Fruit fly (Drosophila melanogaster) whole organism, adult: Measurements from ENCODE around the gene Hcf.

Experiments used
- CG11617 ChIP-seq: fragments of 200-800 bp; sonication (Bioruptor generic); optimal IDR thresholded peaks from 2 replicates; lab custom pipeline; 2017; ENCODE audit warnings: mild to moderate bottlenecking, missing biosample characterization, missing genetic modification reagents, missing genetic modification characterization
- CG12768 ChIP-seq: fragments of 200-800 bp; sonication (Bioruptor generic); optimal IDR thresholded peaks from 2 replicates; lab custom pipeline; 2017; ENCODE audit warnings: missing biosample characterization, missing genetic modification characterization, mild to moderate bottlenecking, moderate library complexity, missing genetic modification reagents
- CG14711 ChIP-seq: fragments of 200-800 bp; sonication (Bioruptor generic); optimal IDR thresholded peaks from 2 replicates; lab custom pipeline; 2018; ENCODE audit warnings: missing biosample characterization, mild to moderate bottlenecking, missing genetic modification characterization, moderate library complexity
- CG1620 ChIP-seq: fragments of 200-800 bp; sonication (Bioruptor generic); optimal IDR thresholded peaks from 2 replicates; lab custom pipeline; 2016; ENCODE audit warnings: missing biosample characterization, missing genetic modification characterization
- CG33017 ChIP-seq: fragments of 200-800 bp; sonication (Bioruptor generic); optimal IDR thresholded peaks from 2 replicates; lab custom pipeline; 2018; ENCODE audit warnings: missing biosample characterization, mild to moderate bottlenecking, missing genetic modification characterization, moderate library complexity
- CG5204 ChIP-seq: fragments of 200-800 bp; sonication (Bioruptor generic); optimal IDR thresholded peaks from 2 replicates; lab custom pipeline; 2016; ENCODE audit warnings: missing biosample characterization, missing genetic modification characterization
- CG7045 ChIP-seq: fragments of 200-800 bp; sonication (Bioruptor generic); optimal IDR thresholded peaks from 2 replicates; lab custom pipeline; 2017; ENCODE audit warnings: missing biosample characterization, mild to moderate bottlenecking, missing genetic modification characterization
- CG7101 ChIP-seq: fragments of 200-800 bp; sonication (Bioruptor generic); optimal IDR thresholded peaks from 2 replicates; lab custom pipeline; 2018; ENCODE audit warnings: missing biosample characterization, mild to moderate bottlenecking, missing genetic modification characterization, moderate library complexity
- Clk ChIP-seq: fragments of 200-800 bp; sonication (Bioruptor generic); optimal IDR thresholded peaks from 2 replicates; lab custom pipeline; 2017; ENCODE audit warnings: missing biosample characterization, missing genetic modification characterization
- Crg-1 ChIP-seq: fragments of 200-800 bp; sonication (Bioruptor generic); optimal IDR thresholded peaks from 2 replicates; lab custom pipeline; 2016; ENCODE audit warnings: missing biosample characterization, missing genetic modification characterization
- Hr96 ChIP-seq: fragments of 200-800 bp; sonication (Bioruptor generic); optimal IDR thresholded peaks from 2 replicates; lab custom pipeline; 2016; ENCODE audit warnings: missing biosample characterization, missing genetic modification characterization
- Mnt ChIP-seq: fragments of 200-800 bp; sonication (Bioruptor generic); optimal IDR thresholded peaks from 2 replicates; lab custom pipeline; 2016; ENCODE audit warnings: missing biosample characterization, mild to moderate bottlenecking, missing genetic modification characterization
- bab1 ChIP-seq: fragments of 200-800 bp; sonication (Bioruptor generic); optimal IDR thresholded peaks from 3 replicates; lab custom pipeline; 2019; ENCODE audit warnings: missing biosample characterization, mild to moderate bottlenecking, missing genetic modification characterization, moderate library complexity
- cic ChIP-seq: fragments of 200-800 bp; sonication (Bioruptor generic); optimal IDR thresholded peaks from 2 replicates; lab custom pipeline; 2017; ENCODE audit warnings: missing biosample characterization, mild to moderate bottlenecking, missing genetic modification characterization, moderate library complexity
- cnc ChIP-seq, 2 experiments: fragments of >200 bp; optimal IDR thresholded peaks; 2 replicates each; lab custom pipeline; 2017
- kay ChIP-seq: fragments of 200-800 bp; sonication (Bioruptor generic); peaks from one replicate; lab custom pipeline; 2016; ENCODE audit warnings: missing biosample characterization, missing genetic modification characterization, borderline replicate concordance
- ovo ChIP-seq: fragments of 200-800 bp; sonication (Bioruptor generic); optimal IDR thresholded peaks from 2 replicates; lab custom pipeline; 2016; ENCODE audit warnings: missing biosample characterization, missing genetic modification characterization
- pad ChIP-seq: fragments of 200-800 bp; sonication (Bioruptor generic); optimal IDR thresholded peaks from 3 replicates; lab custom pipeline; 2017; ENCODE audit warnings: missing biosample characterization, missing genetic modification characterization, mild to moderate bottlenecking, moderate library complexity, missing genetic modification reagents
- tj ChIP-seq: fragments of 200-800 bp; sonication (Bioruptor generic); optimal IDR thresholded peaks from 3 replicates; lab custom pipeline; 2017; ENCODE audit warnings: missing biosample characterization, mild to moderate bottlenecking, missing genetic modification characterization, moderate library complexity
- toe ChIP-seq: fragments of 200-800 bp; sonication (Bioruptor generic); optimal IDR thresholded peaks from 2 replicates; lab custom pipeline; 2016; ENCODE audit warnings: missing biosample characterization, missing genetic modification characterization

Gene Hcf

dm6 chr4:359759-360290, at the start of gene Hcf:
TSS of gene Hcf (plus strand) at chr4:359938.
- TF ChIP-seq CG5204 (GFP tag; lab: Kevin White, UChicago) = peak; percentile 44
- peak; percentile 61 for TF ChIP-seq bab1 (GFP tag; lab: Kevin White, UChicago)
- TF ChIP-seq pad = peak; percentile 1
- peak; percentile 12 for TF ChIP-seq tj (GFP tag; lab: Kevin White, UChicago)
- no peak for TF ChIP-seq kay (GFP tag; lab: Kevin White, UChicago)
- TF ChIP-seq CG1620 (GFP tag; lab: Kevin White, UChicago) = no peak
- no peak for TF ChIP-seq CG11617 (GFP tag; lab: Kevin White, UChicago)
- TF ChIP-seq Clk (GFP tag; lab: Kevin White, UChicago) = no peak
- TF ChIP-seq CG7101 (tag; lab: Kevin White, UChicago) = peak; percentile 20
- TF ChIP-seq toe (GFP tag; lab: Kevin White, UChicago) = peak; percentile 17

DNA sequence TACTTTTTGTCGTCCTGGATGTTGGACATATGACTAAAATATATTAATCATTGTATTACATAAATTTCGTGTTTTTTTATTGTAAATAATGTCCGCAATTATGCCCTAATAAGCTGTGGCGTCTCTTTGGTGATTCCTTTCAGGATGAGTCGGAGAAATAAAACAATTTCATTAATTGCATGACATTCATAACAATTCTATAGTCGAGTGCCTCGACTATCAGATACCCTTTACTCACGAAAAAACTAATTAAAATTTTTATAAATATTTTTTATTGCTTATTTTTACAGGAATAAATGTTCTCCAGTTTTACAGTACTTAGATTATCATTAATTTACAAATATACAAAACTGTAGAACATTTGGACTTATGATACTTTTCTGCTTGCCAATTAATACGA, 49.1 kb upstream of the Hcf start:
- TF ChIP-seq CG14711 (tag; lab: Kevin White, UChicago) = no peak
- TF ChIP-seq tj (GFP tag; lab: Kevin White, UChicago) = no peak
- TF ChIP-seq cnc (optimal IDR thresholded peaks at IDR 0.05; lab: Kevin White, UChicago) = no peak
- TF ChIP-seq kay (GFP tag; lab: Kevin White, UChicago) = no peak

dm6 chr4:313696-314104, 46.0 kb upstream of the Hcf start, which contains the start of gene Zip102B:
TSS of gene Zip102B (minus strand) at chr4:314087.
- peak; percentile 38 for TF ChIP-seq bab1 (GFP tag; lab: Kevin White, UChicago)
- peak; percentile 9 for TF ChIP-seq CG14711 (tag; lab: Kevin White, UChicago)
- peak; percentile 9 for TF ChIP-seq CG11617 (GFP tag; lab: Kevin White, UChicago)
- TF ChIP-seq Crg-1 (GFP tag; lab: Kevin White, UChicago) = no peak
- TF ChIP-seq kay (GFP tag; lab: Kevin White, UChicago) = peak; percentile 65

dm6 chr4:314672-315266, 45.0 kb upstream of the Hcf start, which contains the start of gene Rnf11:
TSS of gene Rnf11 (plus strand) at chr4:314923.
- TF ChIP-seq Mnt (peak; percentile 11), ovo (GFP tag; lab: Kevin White, UChicago) (no peak), kay (GFP tag; lab: Kevin White, UChicago) (no peak), toe (GFP tag; lab: Kevin White, UChicago) (no peak), pad (no peak), CG1620 (GFP tag; lab: Kevin White, UChicago) (peak; percentile 39), CG7045 (peak; percentile 12), Clk (GFP tag; lab: Kevin White, UChicago) (no peak), CG5204 (GFP tag; lab: Kevin White, UChicago) (no peak)

- TF ChIP-seq kay (GFP tag; lab: Kevin White, UChicago) (peak; percentile 96), CG14711 (tag; lab: Kevin White, UChicago) (no peak)
These were observed 44.4 kb upstream of the Hcf start for dm6 chr4:315322-315721.

DNA sequence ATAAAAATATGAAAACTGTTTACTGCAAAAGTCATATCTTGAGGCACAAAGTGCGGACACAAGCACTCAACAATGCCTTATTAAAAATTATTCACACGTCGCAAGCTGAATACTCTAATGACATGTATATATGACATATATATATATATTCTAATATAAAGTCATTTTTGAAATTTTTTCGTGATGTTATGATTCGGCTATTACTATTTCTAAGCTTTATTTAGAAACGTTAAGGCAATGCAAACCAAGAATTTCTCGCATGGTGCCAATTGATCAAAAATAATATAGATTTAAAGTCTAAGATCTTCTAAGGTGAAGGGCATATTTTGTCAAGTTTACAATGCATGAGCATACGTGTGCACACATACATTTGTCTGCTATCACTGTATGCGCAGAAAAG, 40.9 kb upstream of the Hcf start:
- TF ChIP-seq CG7101 (tag; lab: Kevin White, UChicago) (no peak), tj (GFP tag; lab: Kevin White, UChicago) (no peak), Hr96 (no peak), Mnt (no peak), Crg-1 (GFP tag; lab: Kevin White, UChicago) (no peak), CG33017 (tag; lab: Kevin White, UChicago) (no peak), CG7045 (no peak), kay (GFP tag; lab: Kevin White, UChicago) (no peak), Clk (GFP tag; lab: Kevin White, UChicago) (no peak), CG12768 (GFP tag; lab: Kevin White, UChicago) (no peak), ovo (GFP tag; lab: Kevin White, UChicago) (no peak)

- TF ChIP-seq cnc (optimal IDR thresholded peaks at IDR 0.05; lab: Kevin White, UChicago) (no peak), CG14711 (tag; lab: Kevin White, UChicago) (no peak), pad (no peak), CG11617 (GFP tag; lab: Kevin White, UChicago) (no peak), CG12768 (GFP tag; lab: Kevin White, UChicago) (no peak), CG1620 (GFP tag; lab: Kevin White, UChicago) (no peak), kay (GFP tag; lab: Kevin White, UChicago) (no peak), ovo (GFP tag; lab: Kevin White, UChicago) (no peak), tj (GFP tag; lab: Kevin White, UChicago) (no peak), CG33017 (tag; lab: Kevin White, UChicago) (no peak), CG5204 (GFP tag; lab: Kevin White, UChicago) (no peak), cic (no peak), Mnt (no peak), Crg-1 (GFP tag; lab: Kevin White, UChicago) (no peak)
These were observed 30.6 kb upstream of the Hcf start for dm6 chr4:329119-329518.
